Fruit fly (Drosophila melanogaster): ENCODE results near the gene Rack1.

Rack1 gene

DNA sequence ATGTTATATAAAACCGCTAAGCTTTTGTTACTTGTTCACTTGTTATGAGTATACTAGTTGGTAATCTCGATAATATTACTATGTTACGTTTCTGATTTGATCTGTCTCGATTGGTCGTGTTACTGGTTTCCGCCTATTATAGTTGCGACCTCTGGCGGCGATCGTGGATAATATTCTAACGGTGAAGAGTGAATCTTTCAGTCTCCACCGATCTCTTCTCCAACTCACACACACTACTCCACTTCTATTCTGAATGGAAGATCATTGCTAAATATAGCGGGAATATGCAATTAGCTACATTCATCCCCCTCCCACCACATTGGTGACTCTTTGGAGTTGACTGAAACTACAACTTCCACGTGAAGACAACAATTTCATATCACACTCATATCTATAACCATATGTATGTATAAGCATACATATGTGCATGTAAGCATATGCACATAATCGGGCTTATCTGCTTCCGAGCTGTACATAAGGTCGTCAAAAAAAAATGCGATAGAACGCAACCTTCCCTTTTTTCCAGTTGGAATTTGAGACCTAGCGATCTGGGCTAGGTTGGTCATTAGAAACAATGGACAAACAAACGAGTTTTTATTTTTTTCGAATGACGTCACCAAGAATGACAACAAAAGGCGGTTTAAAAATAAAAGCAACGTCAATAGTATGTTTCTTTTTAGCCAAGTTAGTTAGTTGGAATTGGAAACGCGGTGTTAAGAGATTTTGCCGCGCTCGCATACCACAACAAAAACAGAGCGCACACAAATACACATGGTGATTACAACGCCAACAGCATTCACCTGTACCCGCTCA lies 18.0 kb downstream of the Rack1 start:
- no peak for TF ChIP-seq CG17801 (GFP tag; optimal IDR thresholded peaks at IDR 0.05; ENCODE audit: partially characterized antibody)

- TF ChIP-seq CG17801 (GFP tag; optimal IDR thresholded peaks at IDR 0.05; ENCODE audit: partially characterized antibody) = no peak
Observed at dm6 chr2L:7807563-7807962, 19.6 kb downstream of the Rack1 start.

DNA sequence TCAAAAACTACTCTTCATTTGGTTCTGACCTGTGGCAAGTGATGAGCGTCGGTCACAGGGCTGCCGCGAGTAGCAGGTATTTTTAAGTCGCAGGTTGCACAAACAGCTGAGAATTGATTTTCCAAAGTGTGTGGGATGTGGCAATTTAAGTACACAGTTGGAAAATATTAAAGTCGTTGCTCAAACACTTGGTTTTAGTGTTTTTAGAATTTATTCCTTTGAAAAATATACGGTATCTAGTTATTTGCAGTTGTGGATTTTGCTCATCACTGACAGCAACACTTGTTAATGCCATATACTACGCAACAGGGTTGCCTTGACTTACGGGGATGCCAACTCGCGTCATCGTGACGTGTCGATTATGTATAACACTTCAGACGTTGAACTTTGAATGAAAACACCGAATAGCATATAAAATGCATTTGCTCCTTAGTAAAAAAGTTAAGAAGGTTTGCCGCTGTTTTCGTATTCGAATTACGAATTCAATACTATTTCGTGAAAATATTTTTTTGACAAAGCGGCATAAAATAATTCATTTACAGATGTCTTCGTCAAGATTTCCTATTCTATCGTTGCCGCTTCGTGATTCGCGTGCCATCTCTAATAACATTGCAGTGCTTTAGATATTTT lies 27.2 kb downstream of the Rack1 start, which contains the start of the genes Herp and r2d2:
Gene Herp (minus strand): TSS at position 255 of the 630 bp plus-strand sequence.
Gene r2d2 (plus strand): TSS at position 344 of the 630 bp plus-strand sequence.
- TF ChIP-seq CG17801 (GFP tag; optimal IDR thresholded peaks at IDR 0.05; ENCODE audit: partially characterized antibody) = peak; percentile 89

DNA sequence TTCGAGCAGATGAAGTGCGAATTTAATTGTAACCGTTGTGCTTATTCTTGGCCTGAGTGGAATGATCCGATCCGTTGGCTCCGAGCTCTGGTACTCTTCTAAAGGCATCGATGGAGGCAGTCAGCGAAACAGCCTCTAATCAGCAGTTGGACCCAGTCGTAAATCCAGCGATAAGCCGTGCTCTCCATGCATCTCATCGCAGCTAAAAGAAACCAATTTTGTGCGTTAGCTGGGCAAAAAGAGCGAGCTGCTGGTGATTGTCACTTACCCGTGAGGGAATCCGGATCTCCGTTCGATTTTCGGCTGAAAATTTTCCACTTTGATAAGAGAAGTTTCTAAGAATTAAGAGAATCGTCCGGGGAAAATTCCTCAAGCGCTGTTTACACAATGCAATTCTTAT lies 31.3 kb downstream of the Rack1 start, which contains the start of gene LKRSDH:
Gene LKRSDH (minus strand): TSS at position 101 of the 400 bp plus-strand sequence.
- TF ChIP-seq CG17801 (GFP tag; optimal IDR thresholded peaks at IDR 0.05; ENCODE audit: partially characterized antibody) = no peak

DNA sequence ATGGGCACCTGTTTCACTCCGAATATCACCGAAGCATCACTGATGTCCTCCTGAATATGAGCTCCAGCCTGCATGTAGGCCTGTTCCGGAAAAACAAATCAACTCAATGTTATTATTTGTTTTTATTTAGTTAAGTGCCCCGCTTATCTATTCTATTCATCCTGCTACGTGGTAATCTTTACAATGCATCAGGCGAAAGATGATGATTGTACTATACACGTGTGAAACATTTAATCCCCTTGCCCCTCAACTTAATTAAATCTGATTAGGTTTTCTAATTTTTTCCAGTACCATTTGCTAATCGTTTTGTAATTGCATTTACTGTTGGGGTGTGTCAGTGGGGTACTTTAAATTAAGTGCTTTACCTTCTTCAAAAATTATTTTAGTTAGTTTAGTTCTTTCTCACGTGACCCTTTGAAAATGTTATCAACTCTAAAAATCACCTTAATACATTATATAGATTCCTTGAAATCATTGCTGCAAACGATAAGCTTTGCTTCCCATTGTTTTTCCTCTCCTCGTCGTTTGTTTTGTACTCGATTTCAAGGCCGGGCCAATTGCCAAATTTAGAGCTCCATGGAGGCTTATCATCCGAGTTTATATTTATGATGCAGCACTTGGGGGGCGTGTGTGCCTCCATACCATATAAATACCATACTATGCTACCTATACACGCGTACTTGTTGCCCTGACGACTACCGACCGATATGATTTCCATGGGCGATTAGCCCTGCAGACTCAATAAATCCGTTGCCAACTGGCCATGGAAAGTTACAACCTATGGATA lies 32.2 kb downstream of the Rack1 start:
- TF ChIP-seq CG17801 (GFP tag; optimal IDR thresholded peaks at IDR 0.05; ENCODE audit: partially characterized antibody) = peak; percentile 1

dm6 chr2L:7791356-7791738 lies 35.8 kb downstream of the Rack1 start:
- no peak for TF ChIP-seq CG17801 (GFP tag; optimal IDR thresholded peaks at IDR 0.05; ENCODE audit: partially characterized antibody)

DNA sequence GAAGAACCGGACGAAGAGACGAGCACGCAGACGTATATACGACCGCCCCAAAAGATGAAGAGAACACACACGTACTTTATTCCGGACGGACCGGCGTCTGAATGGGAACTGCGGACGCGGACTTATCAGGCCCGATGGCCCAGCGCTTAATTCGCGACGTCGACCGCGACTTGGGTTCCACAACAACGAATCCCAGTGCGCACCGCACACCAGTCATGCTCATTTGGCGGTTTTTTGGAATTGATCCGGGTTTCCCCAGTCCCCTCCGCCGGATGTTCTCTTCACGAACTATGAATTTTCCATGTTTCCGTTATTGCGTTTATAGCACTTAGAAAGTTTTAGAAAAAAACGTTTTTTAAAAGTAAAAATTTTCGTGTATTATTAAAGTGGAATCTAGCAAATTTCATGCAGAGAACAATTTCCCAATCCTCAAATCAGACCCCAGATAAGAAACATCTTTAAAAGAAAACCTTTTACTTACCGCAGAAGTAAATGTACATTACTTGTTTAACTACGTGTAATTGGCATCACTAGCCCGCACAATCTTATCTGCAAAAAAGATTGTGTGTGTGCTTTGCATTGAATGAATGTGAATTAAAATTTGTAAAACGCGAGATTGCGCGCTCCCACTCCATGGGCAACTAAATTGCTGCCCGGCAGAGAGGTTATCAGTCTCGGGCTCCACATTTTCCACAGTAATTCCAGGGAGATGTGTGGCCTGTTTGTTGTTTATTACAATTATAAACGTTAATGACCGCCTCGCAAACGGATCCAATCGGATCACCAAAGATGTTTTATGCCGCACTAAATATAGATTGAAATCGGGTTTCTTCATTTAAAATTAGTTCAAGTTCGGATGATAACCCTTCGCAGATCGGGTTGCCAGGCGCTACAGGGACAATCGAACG lies 36.4 kb downstream of the Rack1 start, which contains the start of gene CG7149:
Gene CG7149 (minus strand): TSS at position 110 of the 908 bp plus-strand sequence.
- TF ChIP-seq CG17801 (GFP tag; optimal IDR thresholded peaks at IDR 0.05; ENCODE audit: partially characterized antibody) = peak; percentile 38

DNA sequence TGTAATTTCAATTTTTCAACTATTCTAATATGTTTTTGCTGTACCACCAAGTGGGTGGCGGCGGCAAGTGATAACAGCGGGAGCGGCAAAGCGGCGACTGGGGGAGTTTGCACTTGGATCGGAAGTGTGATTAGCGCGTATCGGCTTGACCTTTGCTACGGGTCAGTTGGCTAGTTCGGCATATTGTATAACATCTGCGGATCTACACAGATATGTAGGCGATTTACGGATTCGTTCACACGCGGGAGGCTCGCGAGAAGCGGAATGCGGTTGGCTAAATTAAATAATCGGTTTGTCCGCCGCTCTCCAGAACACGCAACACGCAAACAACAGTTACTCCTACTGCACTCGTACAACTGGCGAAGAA lies 37.1 kb downstream of the Rack1 start:
- TF ChIP-seq CG17801 (GFP tag; optimal IDR thresholded peaks at IDR 0.05; ENCODE audit: partially characterized antibody) = no peak

- no peak for TF ChIP-seq CG17801 (GFP tag; optimal IDR thresholded peaks at IDR 0.05; ENCODE audit: partially characterized antibody)
Observed at dm6 chr2L:7788952-7789466, 38.1 kb downstream of the Rack1 start.

- TF ChIP-seq CG17801 (GFP tag; optimal IDR thresholded peaks at IDR 0.05; ENCODE audit: partially characterized antibody) = peak; percentile 22
Observed at dm6 chr2L:7782788-7783401, 44.2 kb downstream of the Rack1 start, which contains the start of gene Brd7-9. Gene Brd7-9 (plus strand): TSS chr2L:7782865.

dm6 chr2L:7781165-7781564 lies 46.0 kb downstream of the Rack1 start, which contains the start of gene CG7164:
Gene CG7164 (plus strand): TSS chr2L:7781465.
- no peak for TF ChIP-seq CG17801 (GFP tag; optimal IDR thresholded peaks at IDR 0.05; ENCODE audit: partially characterized antibody)

dm6 chr2L:7779785-7780184 lies 47.3 kb downstream of the Rack1 start, which contains the start of gene Uro:
Gene Uro (plus strand): TSS chr2L:7780085.
- TF ChIP-seq CG17801 (GFP tag; optimal IDR thresholded peaks at IDR 0.05; ENCODE audit: partially characterized antibody) = no peak

DNA sequence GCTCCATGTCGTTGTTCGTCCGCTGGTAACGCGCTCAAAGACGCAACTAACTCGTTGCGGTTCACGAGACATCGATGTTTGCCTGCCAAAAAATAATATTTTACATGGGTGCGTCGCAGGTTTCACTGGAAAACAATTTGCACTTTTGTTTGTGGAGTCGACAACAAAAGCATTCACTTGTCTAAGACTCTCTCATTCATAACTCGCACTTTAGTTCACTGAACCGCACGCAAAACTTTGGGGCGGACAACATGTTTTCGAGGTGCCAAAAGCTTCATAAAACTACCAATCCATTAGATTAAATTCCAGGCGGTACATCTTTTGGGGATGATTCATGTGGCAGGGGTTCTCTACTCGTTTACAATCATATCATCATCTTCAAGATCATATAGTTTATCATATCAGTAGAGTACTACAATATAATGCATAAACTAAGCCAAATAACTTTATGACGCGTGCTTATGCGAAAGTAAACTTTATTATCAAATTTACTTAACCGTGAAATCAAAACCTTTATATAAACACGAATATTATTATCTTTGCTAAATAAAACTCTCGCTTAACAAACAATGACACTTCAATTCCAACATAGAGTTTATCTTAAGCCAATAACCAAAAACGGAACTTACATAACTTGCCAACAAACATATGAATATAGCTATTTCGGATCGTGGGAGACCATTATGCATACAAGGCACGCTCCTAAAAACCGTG lies 49.0 kb downstream of the Rack1 start, which contains the start of gene CG7179:
Gene CG7179 (minus strand): TSS at position 51 of the 714 bp plus-strand sequence.
- TF ChIP-seq CG17801 (GFP tag; optimal IDR thresholded peaks at IDR 0.05; ENCODE audit: partially characterized antibody) = no peak
